Fruit fly (Drosophila melanogaster) whole organism, embryonic: ENCODE data around the gene CG3036.

Experiments
- Awh ChIP-seq: fragments of 200-800 bp; sonication (Bioruptor generic); IDR thresholded peaks from 2 replicates; pipeline ENCODE4, ENCODE4 v1.3.6; 2022; ENCODE audit warnings: missing biosample characterization, missing genetic modification characterization
- B-H2 ChIP-seq: fragments of 200-800 bp; sonication (Bioruptor generic); optimal IDR thresholded peaks from 2 replicates; lab custom pipeline; 2018; ENCODE audit warnings: missing biosample characterization, mild to moderate bottlenecking, missing genetic modification characterization
- CG10654 ChIP-seq: fragments of 200-800 bp; sonication (Bioruptor generic); optimal IDR thresholded peaks from 2 replicates; lab custom pipeline; 2016; ENCODE audit warnings: missing biosample characterization, missing genetic modification characterization
- CG11504 ChIP-seq: fragments of 200-800 bp; sonication (Bioruptor generic); optimal IDR thresholded peaks from 3 replicates; lab custom pipeline; 2019; ENCODE audit warnings: missing biosample characterization, mild to moderate bottlenecking, missing genetic modification characterization, moderate library complexity
- CG11696 ChIP-seq: fragments of 200-800 bp; sonication (Bioruptor generic); IDR thresholded peaks from 2 replicates; pipeline ENCODE4 v1.3.6; 2022; ENCODE audit warnings: missing biosample characterization, missing genetic modification characterization
- CG11723 ChIP-seq: fragments of 200-800 bp; sonication (Bioruptor generic); optimal IDR thresholded peaks from 2 replicates; lab custom pipeline; 2017; ENCODE audit warnings: missing biosample characterization, mild to moderate bottlenecking, missing genetic modification characterization
- CG12155 ChIP-seq: fragments of 200-800 bp; sonication (Bioruptor generic); optimal IDR thresholded peaks from 3 replicates; lab custom pipeline; 2016; ENCODE audit warnings: missing biosample characterization, missing genetic modification characterization
- CG14050 ChIP-seq: fragments of 200-800 bp; sonication (Bioruptor generic); IDR thresholded peaks from 3 replicates; pipeline ENCODE4 v1.3.6; 2022; ENCODE audit warnings: missing biosample characterization, missing genetic modification characterization
- CG14667 ChIP-seq: fragments of 200-800 bp; sonication (Bioruptor generic); IDR thresholded peaks from 2 replicates; pipeline ENCODE4 v1.3.6; 2022; ENCODE audit warnings: missing biosample characterization, missing genetic modification characterization
- CG2678 ChIP-seq: fragments of 200-800 bp; sonication (Bioruptor generic); optimal IDR thresholded peaks from 3 replicates; lab custom pipeline; 2019; ENCODE audit warnings: missing biosample characterization, mild to moderate bottlenecking, missing genetic modification characterization, moderate library complexity
- CG33213 ChIP-seq: fragments of 200-800 bp; sonication (Bioruptor generic); optimal IDR thresholded peaks from 3 replicates; lab custom pipeline; 2016; ENCODE audit warnings: missing biosample characterization, missing genetic modification characterization
- CG34422 ChIP-seq: fragments of 200-800 bp; sonication (Bioruptor generic); IDR thresholded peaks from 3 replicates; pipeline ENCODE4 v1.3.6; 2022; ENCODE audit warnings: missing biosample characterization, missing genetic modification characterization
- CG4404 ChIP-seq: fragments of 200-800 bp; sonication (Bioruptor generic); IDR thresholded peaks from 2 replicates; pipeline ENCODE4 v1.3.6; 2022; ENCODE audit warnings: missing biosample characterization, missing genetic modification characterization
- CG6683 ChIP-seq: fragments of 200-800 bp; sonication (Bioruptor generic); optimal IDR thresholded peaks from 2 replicates; lab custom pipeline; 2017; ENCODE audit warnings: missing biosample characterization, mild to moderate bottlenecking, missing genetic modification characterization, missing genetic modification reagents
- CG7839 ChIP-seq: fragments of 200-800 bp; sonication (Bioruptor generic); optimal IDR thresholded peaks from 3 replicates; lab custom pipeline; 2018; ENCODE audit warnings: missing biosample characterization, mild to moderate bottlenecking, missing genetic modification characterization, moderate library complexity
- CG7963 ChIP-seq: fragments of 200-800 bp; sonication (Bioruptor generic); IDR thresholded peaks from 3 replicates; pipeline ENCODE4 v1.3.6; 2022; ENCODE audit warnings: missing biosample characterization, missing genetic modification characterization; ENCODE audit not compliant: partially characterized antibody
- CG9437 ChIP-seq: fragments of 200-800 bp; sonication (Bioruptor generic); optimal IDR thresholded peaks from 2 replicates; lab custom pipeline; 2018; ENCODE audit warnings: missing biosample characterization, mild to moderate bottlenecking, missing genetic modification characterization
- CG9932 ChIP-seq: fragments of 200-800 bp; sonication (Bioruptor generic); IDR thresholded peaks from 2 replicates; pipeline ENCODE4 v1.3.6; 2022; ENCODE audit warnings: missing biosample characterization, missing genetic modification characterization
- CTCF ChIP-seq: fragments of 200-800 bp; sonication (Bioruptor generic); optimal IDR thresholded peaks from 2 replicates; lab custom pipeline; 2017; ENCODE audit warnings: missing biosample characterization, mild to moderate bottlenecking, missing genetic modification characterization, moderate library complexity
- CoRest ChIP-seq: fragments of 200-800 bp; sonication (Bioruptor generic); optimal IDR thresholded peaks from 3 replicates; lab custom pipeline; 2018; ENCODE audit warnings: missing biosample characterization, mild to moderate bottlenecking, missing genetic modification characterization, moderate library complexity
- HHEX ChIP-seq: fragments of 200-800 bp; sonication (Bioruptor generic); optimal IDR thresholded peaks from 3 replicates; lab custom pipeline; 2017; ENCODE audit warnings: missing biosample characterization, mild to moderate bottlenecking, missing genetic modification characterization, missing genetic modification reagents
- Lpt ChIP-seq: fragments of >200 bp; optimal IDR thresholded peaks from 2 replicates; lab custom pipeline; 2018; ENCODE audit warnings: missing biosample characterization, missing genetic modification characterization
- Mad ChIP-seq: fragments of 200-800 bp; sonication (Bioruptor generic); optimal IDR thresholded peaks from 2 replicates; lab custom pipeline; 2016; ENCODE audit warnings: missing biosample characterization, missing genetic modification characterization
- Meics ChIP-seq: fragments of 200-800 bp; sonication (Bioruptor generic); optimal IDR thresholded peaks from 2 replicates; lab custom pipeline; 2017; ENCODE audit warnings: missing biosample characterization, mild to moderate bottlenecking, missing genetic modification characterization
- Rfx ChIP-seq: fragments of 200-800 bp; sonication (Bioruptor generic); IDR thresholded peaks from 2 replicates; pipeline ENCODE4 v1.3.6; 2022; ENCODE audit warnings: missing biosample characterization, missing genetic modification characterization
- TFAM ChIP-seq: fragments of 200-800 bp; sonication (Bioruptor generic); optimal IDR thresholded peaks from 2 replicates; lab custom pipeline; 2017; ENCODE audit warnings: missing biosample characterization, missing genetic modification characterization, inconsistent platforms
- Usf ChIP-seq: fragments of 200-800 bp; sonication (Bioruptor generic); optimal IDR thresholded peaks from 2 replicates; lab custom pipeline; 2017; ENCODE audit warnings: missing genotype, missing biosample characterization, missing genetic modification characterization
- abd-A ChIP-seq: fragments of 200-800 bp; sonication (Bioruptor generic); optimal IDR thresholded peaks from 3 replicates; lab custom pipeline; 2019; ENCODE audit warnings: missing biosample characterization, mild to moderate bottlenecking, missing genetic modification characterization, moderate library complexity
- amos ChIP-seq: fragments of 200-800 bp; sonication (Bioruptor generic); IDR thresholded peaks from 2 replicates; pipeline ENCODE4 v1.3.6; 2022; ENCODE audit warnings: missing biosample characterization, missing genetic modification characterization; ENCODE audit not compliant: partially characterized antibody
- bigmax ChIP-seq: fragments of 200-800 bp; sonication (Bioruptor generic); optimal IDR thresholded peaks from 2 replicates; lab custom pipeline; 2018; ENCODE audit warnings: missing biosample characterization, mild to moderate bottlenecking, missing genetic modification characterization
- bsh ChIP-seq, 2 experiments: fragments of 200-800 bp; sonication (Bioruptor generic); optimal IDR thresholded peaks; 2 replicates each; lab custom pipeline; 2017 to 2018; ENCODE audit warnings: mild to moderate bottlenecking in 2 of 2, missing biosample characterization in 2 of 2, missing genetic modification characterization in 2 of 2, moderate library complexity in 1 of 2
- btn ChIP-seq: fragments of 200-800 bp; sonication (Bioruptor generic); optimal IDR thresholded peaks from 2 replicates; lab custom pipeline; 2016; ENCODE audit warnings: missing biosample characterization, missing genetic modification characterization
- crol ChIP-seq: fragments of 200-800 bp; sonication (Bioruptor generic); IDR thresholded peaks from 2 replicates; pipeline ENCODE4 v1.3.6; 2022; ENCODE audit warnings: missing biosample characterization, missing genetic modification characterization
- dysf ChIP-seq: fragments of 200-800 bp; sonication (Bioruptor generic); IDR thresholded peaks from 3 replicates; pipeline ENCODE4 v1.3.6; 2022; ENCODE audit warnings: missing biosample characterization, missing genetic modification characterization
- eve ChIP-seq, 2 experiments: fragments of >200 bp; optimal IDR thresholded peaks; 2 replicates each; lab custom pipeline; 2017; ENCODE audit warnings: missing biosample characterization in 2 of 2, missing genetic modification characterization in 2 of 2
- fd96Cb ChIP-seq: fragments of 200-800 bp; sonication (Bioruptor generic); optimal IDR thresholded peaks from 2 replicates; lab custom pipeline; 2018; ENCODE audit warnings: missing biosample characterization, mild to moderate bottlenecking, missing genetic modification characterization, moderate library complexity
- ind ChIP-seq: fragments of 200-800 bp; sonication (Bioruptor generic); optimal IDR thresholded peaks from 3 replicates; lab custom pipeline; 2016; ENCODE audit warnings: missing biosample characterization, missing genetic modification characterization
- lola ChIP-seq, 3 experiments: fragments of >200 bp in 2 of 3; fragments of 200-800 bp in 1 of 3; sonication (Bioruptor generic) in 1 of 3; optimal IDR thresholded peaks; 2 replicates each; lab custom pipeline; 2017 to 2019; ENCODE audit warnings: missing biosample characterization in 3 of 3, missing genetic modification characterization in 3 of 3, mild to moderate bottlenecking in 1 of 3, moderate library complexity in 1 of 3
- lov ChIP-seq, 2 experiments: fragments of 200-800 bp in 1 of 2; fragments of >200 bp in 1 of 2; sonication (Bioruptor generic) in 1 of 2; IDR thresholded peaks in 1 of 2; optimal IDR thresholded peaks in 1 of 2; 2 replicates in 1 of 2; 3 replicates in 1 of 2; pipeline versions ENCODE4 v1.3.6 to Lab custom; 2017 to 2022; ENCODE audit warnings: missing biosample characterization in 1 of 2, missing genetic modification characterization in 1 of 2
- nerfin-1 ChIP-seq: fragments of 200-800 bp; sonication (Bioruptor generic); optimal IDR thresholded peaks from 3 replicates; lab custom pipeline; 2019; ENCODE audit warnings: missing biosample characterization, mild to moderate bottlenecking, missing genetic modification characterization, moderate library complexity
- onecut ChIP-seq: fragments of 200-800 bp; sonication (Bioruptor generic); IDR thresholded peaks from 2 replicates; pipeline ENCODE4 v1.3.6; 2022; ENCODE audit warnings: missing biosample characterization, missing genetic modification characterization
- pros ChIP-seq: fragments of 200-800 bp; sonication (Bioruptor generic); optimal IDR thresholded peaks from 3 replicates; lab custom pipeline; 2019; ENCODE audit warnings: missing biosample characterization, mild to moderate bottlenecking, missing genetic modification characterization, moderate library complexity
- pum ChIP-seq: fragments of 200-800 bp; sonication (Bioruptor generic); optimal IDR thresholded peaks from 2 replicates; lab custom pipeline; 2016; ENCODE audit warnings: missing biosample characterization, missing genetic modification characterization
- seq ChIP-seq: fragments of 200-800 bp; sonication (Bioruptor generic); IDR thresholded peaks from 2 replicates; pipeline ENCODE4 v1.3.6; 2022; ENCODE audit warnings: missing biosample characterization, missing genetic modification characterization
- slp2 ChIP-seq: fragments of 200-800 bp; sonication (Bioruptor generic); optimal IDR thresholded peaks from 2 replicates; lab custom pipeline; 2016; ENCODE audit warnings: missing biosample characterization, missing genetic modification characterization
- toy ChIP-seq: fragments of 200-800 bp; sonication (Bioruptor generic); IDR thresholded peaks from 2 replicates; pipeline ENCODE4 v1.3.6; 2022; ENCODE audit warnings: missing biosample characterization, missing genetic modification characterization
- trh ChIP-seq: fragments of 200-800 bp; sonication (Bioruptor generic); optimal IDR thresholded peaks from 2 replicates; lab custom pipeline; 2016; ENCODE audit warnings: missing biosample characterization, missing genetic modification characterization
- unpg ChIP-seq: fragments of 200-800 bp; sonication (Bioruptor generic); optimal IDR thresholded peaks from 3 replicates; lab custom pipeline; 2018; ENCODE audit warnings: missing biosample characterization, mild to moderate bottlenecking, missing genetic modification characterization, moderate library complexity
- usp ChIP-seq: fragments of >200 bp; optimal IDR thresholded peaks from 2 replicates; lab custom pipeline; 2017; ENCODE audit warnings: missing biosample characterization, missing genetic modification characterization
- wdn ChIP-seq: fragments of 200-800 bp; sonication (Bioruptor generic); IDR thresholded peaks from 2 replicates; pipeline ENCODE4 v1.3.6; 2022; ENCODE audit warnings: missing biosample characterization, missing genetic modification characterization
- zfh2 ChIP-seq: fragments of 200-800 bp; sonication (Bioruptor generic); optimal IDR thresholded peaks from 2 replicates; lab custom pipeline; 2016; ENCODE audit warnings: missing biosample characterization, missing genetic modification characterization

The CG3036 gene

dm6 chr2L:4861503-4861902, 30.4 kb upstream of the CG3036 start (continued):
- TF ChIP-seq trh (GFP tag; lab: Kevin White, UChicago) (no peak), abd-A (tag; lab: Kevin White, UChicago) (no peak), CG2678 (peak; percentile 70), lov (optimal IDR thresholded peaks at IDR 0.05; lab: Kevin White, UChicago) (no peak), lov (GFP tag; IDR thresholded peaks at IDR 0.05; lab: Robert Waterston, UW) (no peak), CG11696 (peak; percentile 53; the same call in 1 of the 2 replicates), B-H2 (GFP tag; lab: Kevin White, UChicago) (no peak), unpg (GFP tag; lab: Kevin White, UChicago) (no peak), Rfx (GFP tag; lab: Robert Waterston, UW) (peak; percentile 54), seq (GFP tag; lab: Robert Waterston, UW) (no peak), Mad (GFP tag; lab: Kevin White, UChicago) (no peak), Meics (peak; percentile 49), bigmax (GFP tag; lab: Kevin White, UChicago) (no peak), HHEX (GFP tag; lab: Kevin White, UChicago) (peak; percentile 7), slp2 (GFP tag; lab: Kevin White, UChicago) (no peak), Awh (GFP tag; lab: Robert Waterston, UW) (no peak), onecut (GFP tag; lab: Robert Waterston, UW) (no peak), CG10654 (GFP tag; lab: Kevin White, UChicago) (peak; percentile 4), toy (GFP tag; lab: Robert Waterston, UW) (peak; percentile 42; the same call in 1 of the 2 replicates), bsh (GFP tag; optimal IDR thresholded peaks at IDR 0.05; lab: Kevin White, UChicago) (peak in 1 of 2 experiments; percentile 12), CG34422 (peak; percentile 52; the same call in 2 of the 3 replicates), wdn (GFP tag; lab: Robert Waterston, UW) (no peak), CG9437 (GFP tag; lab: Kevin White, UChicago) (no peak), Usf (GFP tag; lab: Kevin White, UChicago) (no peak), CG7839 (tag; lab: Kevin White, UChicago) (peak; percentile 36), amos (GFP tag; lab: Robert Waterston, UW) (no peak), lola (GFP tag; optimal IDR thresholded peaks at IDR 0.05; lab: Kevin White, UChicago) (no peak), TFAM (GFP tag; lab: Kevin White, UChicago) (no peak), CG12155 (GFP tag; lab: Kevin White, UChicago) (no peak), ind (peak; percentile 54), CG9932 (GFP tag; lab: Robert Waterston, UW) (peak; percentile 55), pum (GFP tag; lab: Kevin White, UChicago) (no peak), zfh2 (no peak), fd96Cb (tag; lab: Kevin White, UChicago) (peak; percentile 38), CG14050 (GFP tag; lab: Robert Waterston, UW) (no peak), btn (GFP tag; lab: Kevin White, UChicago) (no peak), nerfin-1 (tag; lab: Kevin White, UChicago) (no peak), CG11723 (GFP tag; lab: Kevin White, UChicago) (no peak), eve (GFP tag; optimal IDR thresholded peaks at IDR 0.05; lab: Kevin White, UChicago) (no peak), CG14667 (GFP tag; lab: Robert Waterston, UW) (peak; percentile 54), CG4404 (GFP tag; lab: Robert Waterston, UW) (peak; percentile 31; the same call in 1 of the 2 replicates), CG6683 (no peak), Lpt (GFP tag; lab: Kevin White, UChicago) (no peak), dysf (peak; percentile 46; the same call in 1 of the 3 replicates), usp (GFP tag; lab: Kevin White, UChicago) (no peak), CTCF (GFP tag; lab: Kevin White, UChicago) (no peak), CG33213 (GFP tag; lab: Kevin White, UChicago) (no peak), pros (GFP tag; lab: Kevin White, UChicago) (no peak), CG7963 (GFP tag; lab: Robert Waterston, UW) (no peak), crol (GFP tag; lab: Robert Waterston, UW) (no peak), CoRest (tag; lab: Kevin White, UChicago) (peak; percentile 5), CG11504 (no peak)
